Worm (Caenorhabditis elegans) whole organism, L4 larva: Measurements from ENCODE around the gene scl-27.
A peak's percentile ranks its signal among the peaks of the same experiment; 100 is the strongest.

Experiments used
- Y5F2A.4 ChIP-seq: fragments of 200-800 bp; sonication (Bioruptor generic); optimal IDR thresholded peaks from 2 replicates; lab custom pipeline; 2018; ENCODE audit warnings: mild to moderate bottlenecking, missing genetic modification characterization, missing compliant biosample characterization
- arid-1 ChIP-seq: fragments of 200-800 bp; sonication (Bioruptor generic); conservative IDR thresholded peaks from 2 replicates; pipeline ENCODE4 v1.3.6; 2022; ENCODE audit warnings: missing genetic modification reagents, missing genetic modification characterization, missing compliant biosample characterization
- ceh-62 ChIP-seq: sonication (generic microtip); optimal IDR thresholded peaks from 2 replicates; lab custom pipeline; 2017; ENCODE audit warnings: missing biosample characterization, missing genetic modification characterization
- ces-1 ChIP-seq: fragments of 150-350 bp; sonication (generic microtip); optimal IDR thresholded peaks from 4 replicates; lab custom pipeline; 2014; ENCODE audit warnings: missing biosample characterization, missing genetic modification reagents, missing genetic modification characterization
- daf-8 ChIP-seq: fragments of 200-800 bp; sonication (Bioruptor generic); IDR thresholded peaks from 2 replicates; pipeline ENCODE4 v1.3.6; 2022; ENCODE audit warnings: missing genetic modification characterization, missing compliant biosample characterization
- dve-1 ChIP-seq: sonication (generic microtip); optimal IDR thresholded peaks from 2 replicates; lab custom pipeline; 2017; ENCODE audit warnings: antibody characterized with exemption, mild to moderate bottlenecking, missing genetic modification characterization, missing compliant biosample characterization; ENCODE audit not compliant: insufficient read depth
- fos-1 ChIP-seq: fragments of 150-350 bp; optimal IDR thresholded peaks from 2 replicates; lab custom pipeline; 2014; ENCODE audit warnings: missing biosample characterization, missing genetic modification characterization
- hlh-11 ChIP-seq: fragments of 200-800 bp; sonication (Bioruptor generic); optimal IDR thresholded peaks from 2 replicates; lab custom pipeline; 2018; ENCODE audit warnings: mild to moderate bottlenecking, missing genetic modification characterization, missing compliant biosample characterization
- lsy-2 ChIP-seq, 2 experiments: fragments of 150-350 bp in 1 of 2; sonication (generic microtip) in 1 of 2; optimal IDR thresholded peaks; 2 replicates each; lab custom pipeline; 2014 to 2017; ENCODE audit warnings: missing biosample characterization in 2 of 2, missing genetic modification characterization in 2 of 2
- madf-9 ChIP-seq: fragments of 200-800 bp; sonication (Bioruptor generic); conservative IDR thresholded peaks from 2 replicates; pipeline ENCODE4 v1.3.6; 2022; ENCODE audit warnings: missing genetic modification reagents, missing genetic modification characterization, missing compliant biosample characterization
- mdt-29 ChIP-seq: fragments of 200-800 bp; sonication (Bioruptor generic); IDR thresholded peaks from 2 replicates; pipeline ENCODE4 v1.3.6; 2022; ENCODE audit warnings: missing genetic modification reagents, missing genetic modification characterization, missing compliant biosample characterization
- nhr-76 ChIP-seq: fragments of 150-350 bp; optimal IDR thresholded peaks from 2 replicates; lab custom pipeline; 2014; ENCODE audit warnings: missing biosample characterization, missing genetic modification characterization
- nhr-77 ChIP-seq: fragments of 150-350 bp; optimal IDR thresholded peaks from 2 replicates; lab custom pipeline; 2014; ENCODE audit warnings: missing biosample characterization, missing genetic modification characterization
- zip-2 ChIP-seq: fragments of 150-350 bp; optimal IDR thresholded peaks from 2 replicates; lab custom pipeline; 2014; ENCODE audit warnings: missing biosample characterization, missing genetic modification characterization

- TF ChIP-seq Y5F2A.4 (GFP tag; lab: Kevin White, UChicago) (no peak), nhr-76 (tag; lab: Kevin White, UChicago) (no peak), arid-1 (no peak), dve-1 (peak; percentile 48), ces-1 (GFP tag; lab: Kevin White, UChicago) (no peak), fos-1 (tag; lab: Kevin White, UChicago) (no peak), daf-8 (GFP tag; lab: Robert Waterston, UW) (no peak), lsy-2 (tag; optimal IDR thresholded peaks at IDR 0.05; lab: Kevin White, UChicago) (peak in 1 of 2 experiments; percentile 33), zip-2 (tag; lab: Kevin White, UChicago) (no peak), hlh-11 (tag; lab: Kevin White, UChicago) (peak; percentile 87), nhr-77 (no peak), madf-9 (GFP tag; lab: Robert Waterston, UW) (no peak), ceh-62 (tag; lab: Kevin White, UChicago) (no peak), mdt-29 (GFP tag; lab: Robert Waterston, UW) (no peak)
Measured at ce11 chrV:381227-381950, 18.4 kb upstream of the scl-27 start, which contains the start of gene ZK6.8.
